Fruit fly (Drosophila melanogaster) whole organism, embryonic: Measurements from ENCODE around the gene Hsp22.

Experiments used
- Aef1 ChIP-seq: fragments of 200-800 bp; sonication (Bioruptor generic); IDR thresholded peaks from 3 replicates; pipeline ENCODE4 v1.3.6; 2022; ENCODE audit warnings: missing biosample characterization, missing genetic modification characterization
- BEAF-32 ChIP-seq: fragments of 200-800 bp; sonication (Bioruptor generic); optimal IDR thresholded peaks from 3 replicates; lab custom pipeline; 2017; ENCODE audit warnings: missing biosample characterization, missing genetic modification characterization, mild to moderate bottlenecking, moderate library complexity, missing genetic modification reagents
- CG11723 ChIP-seq: fragments of 200-800 bp; sonication (Bioruptor generic); optimal IDR thresholded peaks from 2 replicates; lab custom pipeline; 2017; ENCODE audit warnings: missing biosample characterization, mild to moderate bottlenecking, missing genetic modification characterization
- CG12744 ChIP-seq: fragments of 200-800 bp; sonication (Bioruptor generic); optimal IDR thresholded peaks from 2 replicates; lab custom pipeline; 2016; ENCODE audit warnings: missing biosample characterization, missing genetic modification characterization
- CG13296 ChIP-seq: fragments of 200-800 bp; sonication (Bioruptor generic); optimal IDR thresholded peaks from 3 replicates; lab custom pipeline; 2018; ENCODE audit warnings: missing biosample characterization, mild to moderate bottlenecking, missing genetic modification characterization
- CG13624 ChIP-seq: fragments of 200-800 bp; sonication (Bioruptor generic); optimal IDR thresholded peaks from 2 replicates; lab custom pipeline; 2016; ENCODE audit warnings: missing biosample characterization, missing genetic modification characterization
- CG14965 ChIP-seq: fragments of 200-800 bp; sonication (Bioruptor generic); optimal IDR thresholded peaks from 2 replicates; lab custom pipeline; 2016; ENCODE audit warnings: missing biosample characterization, missing genetic modification characterization, borderline replicate concordance
- CG15011 ChIP-seq: fragments of 200-800 bp; sonication (Bioruptor generic); optimal IDR thresholded peaks from 3 replicates; lab custom pipeline; 2018; ENCODE audit warnings: missing biosample characterization, mild to moderate bottlenecking, missing genetic modification characterization
- CG15601 ChIP-seq: fragments of 200-800 bp; sonication (Bioruptor generic); optimal IDR thresholded peaks from 3 replicates; lab custom pipeline; 2019; ENCODE audit warnings: missing biosample characterization, mild to moderate bottlenecking, missing genetic modification characterization, moderate library complexity
- CG17186 ChIP-seq: fragments of 200-800 bp; sonication (Bioruptor generic); optimal IDR thresholded peaks from 3 replicates; lab custom pipeline; 2017; ENCODE audit warnings: missing biosample characterization, missing genetic modification reagents, missing genetic modification characterization
- CG18476 ChIP-seq: fragments of 200-800 bp; sonication (Bioruptor generic); optimal IDR thresholded peaks from 2 replicates; lab custom pipeline; 2016; ENCODE audit warnings: missing biosample characterization, mild to moderate bottlenecking, missing genetic modification characterization
- CG2202 ChIP-seq: fragments of 200-800 bp; sonication (Bioruptor generic); optimal IDR thresholded peaks from 2 replicates; lab custom pipeline; 2018; ENCODE audit warnings: missing biosample characterization, mild to moderate bottlenecking, missing genetic modification characterization
- CG4360 ChIP-seq: fragments of 200-800 bp; sonication (Bioruptor generic); IDR thresholded peaks from 2 replicates; pipeline ENCODE4 v1.3.6; 2022; ENCODE audit warnings: missing biosample characterization, missing genetic modification characterization
- CG4404 ChIP-seq: fragments of 200-800 bp; sonication (Bioruptor generic); IDR thresholded peaks from 2 replicates; pipeline ENCODE4 v1.3.6; 2022; ENCODE audit warnings: missing biosample characterization, missing genetic modification characterization
- CG4707 ChIP-seq: fragments of 200-800 bp; sonication (Bioruptor generic); optimal IDR thresholded peaks from 2 replicates; lab custom pipeline; 2018; ENCODE audit warnings: missing biosample characterization, mild to moderate bottlenecking, missing genetic modification characterization, moderate library complexity
- CG4820 ChIP-seq: fragments of 200-800 bp; sonication (Bioruptor generic); optimal IDR thresholded peaks from 3 replicates; lab custom pipeline; 2016; ENCODE audit warnings: missing biosample characterization, missing genetic modification characterization
- CG6813 ChIP-seq: fragments of 200-800 bp; sonication (Bioruptor generic); optimal IDR thresholded peaks from 2 replicates; lab custom pipeline; 2017; ENCODE audit warnings: missing biosample characterization, missing genetic modification characterization, mild to moderate bottlenecking, moderate library complexity, missing genetic modification reagents
- CG9215 ChIP-seq: fragments of 200-800 bp; sonication (Bioruptor generic); IDR thresholded peaks from 2 replicates; pipeline ENCODE4 v1.3.6; 2022; ENCODE audit warnings: missing biosample characterization, missing genetic modification characterization
- CG9876 ChIP-seq: fragments of 200-800 bp; sonication (Bioruptor generic); optimal IDR thresholded peaks from 2 replicates; lab custom pipeline; 2016; ENCODE audit warnings: missing biosample characterization, missing genetic modification characterization
- Deaf1 ChIP-seq: fragments of 200-800 bp; optimal IDR thresholded peaks from 3 replicates; lab custom pipeline; 2019; ENCODE audit warnings: missing biosample characterization, mild to moderate bottlenecking, missing genetic modification characterization, moderate library complexity
- Drgx ChIP-seq: fragments of 200-800 bp; sonication (Bioruptor generic); IDR thresholded peaks from 2 replicates; pipeline ENCODE4 v1.3.6; 2022; ENCODE audit warnings: missing biosample characterization, missing genetic modification characterization
- Gug ChIP-seq: fragments of 200-800 bp; sonication (Bioruptor generic); IDR thresholded peaks from 4 replicates; pipeline ENCODE4 v1.3.6; 2022; ENCODE audit warnings: missing biosample characterization, missing genetic modification characterization
- HHEX ChIP-seq: fragments of 200-800 bp; sonication (Bioruptor generic); optimal IDR thresholded peaks from 3 replicates; lab custom pipeline; 2017; ENCODE audit warnings: missing biosample characterization, mild to moderate bottlenecking, missing genetic modification characterization, missing genetic modification reagents
- Hmr ChIP-seq: fragments of 200-800 bp; sonication (Bioruptor generic); optimal IDR thresholded peaks from 3 replicates; lab custom pipeline; 2017; ENCODE audit warnings: mild to moderate bottlenecking, missing biosample characterization, missing genetic modification reagents, missing genetic modification characterization
- Myb ChIP-seq: fragments of 200-800 bp; sonication (Bioruptor generic); optimal IDR thresholded peaks from 2 replicates; lab custom pipeline; 2016; ENCODE audit warnings: missing biosample characterization, missing genetic modification characterization
- NC2β ChIP-seq: fragments of 200-800 bp; sonication (Bioruptor generic); optimal IDR thresholded peaks from 2 replicates; lab custom pipeline; 2016; ENCODE audit warnings: missing biosample characterization, missing genetic modification characterization
- Neu2 ChIP-seq: fragments of 200-800 bp; sonication (Bioruptor generic); optimal IDR thresholded peaks from 3 replicates; lab custom pipeline; 2016; ENCODE audit warnings: missing biosample characterization, missing genetic modification characterization, borderline replicate concordance
- Ravus ChIP-seq: fragments of 200-800 bp; sonication (Bioruptor generic); IDR thresholded peaks from 2 replicates; pipeline ENCODE4 v1.3.6; 2022; ENCODE audit warnings: missing biosample characterization, missing genetic modification characterization
- Sin3A ChIP-seq: fragments of >200 bp; optimal IDR thresholded peaks from 2 replicates; lab custom pipeline; 2018
- Six4 ChIP-seq: fragments of 200-800 bp; sonication (Bioruptor generic); optimal IDR thresholded peaks from 2 replicates; lab custom pipeline; 2016; ENCODE audit warnings: missing biosample characterization, missing genetic modification characterization
- Sox102F ChIP-seq: fragments of 200-800 bp; sonication (Bioruptor generic); optimal IDR thresholded peaks from 2 replicates; lab custom pipeline; 2018; ENCODE audit warnings: missing biosample characterization, mild to moderate bottlenecking, missing genetic modification characterization, moderate library complexity
- Spps ChIP-seq: fragments of 200-800 bp; sonication (Bioruptor generic); optimal IDR thresholded peaks from 2 replicates; lab custom pipeline; 2018; ENCODE audit warnings: missing biosample characterization, mild to moderate bottlenecking, missing genetic modification characterization
- Sry-β ChIP-seq: fragments of 200-800 bp; sonication (Bioruptor generic); optimal IDR thresholded peaks from 2 replicates; lab custom pipeline; 2018; ENCODE audit warnings: missing biosample characterization, mild to moderate bottlenecking, missing genetic modification characterization, moderate library complexity
- TFAM ChIP-seq: fragments of 200-800 bp; sonication (Bioruptor generic); optimal IDR thresholded peaks from 2 replicates; lab custom pipeline; 2017; ENCODE audit warnings: missing biosample characterization, missing genetic modification characterization, inconsistent platforms
- ato ChIP-seq: fragments of 200-800 bp; sonication (Bioruptor generic); IDR thresholded peaks from 2 replicates; pipeline ENCODE4 v1.3.6; 2022; ENCODE audit warnings: missing biosample characterization, missing genetic modification characterization; ENCODE audit not compliant: partially characterized antibody
- cad ChIP-seq: fragments of >200 bp; optimal IDR thresholded peaks from 2 replicates; lab custom pipeline; 2017; ENCODE audit warnings: missing biosample characterization, missing genetic modification characterization
- chif ChIP-seq, 2 experiments: fragments of 200-800 bp; sonication (Bioruptor generic); optimal IDR thresholded peaks; 3 replicates each; lab custom pipeline; 2016; ENCODE audit warnings: missing biosample characterization in 2 of 2, missing genetic modification characterization in 2 of 2
- ci ChIP-seq: fragments of 200-800 bp; sonication (Bioruptor generic); IDR thresholded peaks from 3 replicates; pipeline ENCODE4 v1.3.6; 2022; ENCODE audit warnings: missing biosample characterization, missing genetic modification characterization
- fd3F ChIP-seq: fragments of 200-800 bp; sonication (Bioruptor generic); optimal IDR thresholded peaks from 2 replicates; lab custom pipeline; 2018; ENCODE audit warnings: missing biosample characterization, mild to moderate bottlenecking, missing genetic modification characterization, moderate library complexity
- ftz-f1 ChIP-seq: fragments of 200-800 bp; sonication (Bioruptor generic); optimal IDR thresholded peaks from 2 replicates; lab custom pipeline; 2016; ENCODE audit warnings: missing biosample characterization, missing genetic modification characterization
- grau ChIP-seq: fragments of 200-800 bp; optimal IDR thresholded peaks from 3 replicates; lab custom pipeline; 2019; ENCODE audit warnings: missing biosample characterization, mild to moderate bottlenecking, missing genetic modification characterization, moderate library complexity
- ham ChIP-seq: fragments of 200-800 bp; sonication (Bioruptor generic); IDR thresholded peaks from 2 replicates; pipeline ENCODE4 v1.3.6; 2022; ENCODE audit warnings: missing biosample characterization, missing genetic modification characterization
- insv ChIP-seq, 2 experiments: fragments of 200-800 bp; sonication (Bioruptor generic); optimal IDR thresholded peaks; 3 replicates each; lab custom pipeline; 2016 to 2018; ENCODE audit warnings: missing biosample characterization in 2 of 2, missing genetic modification characterization in 2 of 2
- jigr1 ChIP-seq: fragments of 200-800 bp; sonication (Bioruptor generic); IDR thresholded peaks from 3 replicates; pipeline ENCODE4 v1.3.6; 2022; ENCODE audit warnings: missing biosample characterization, missing genetic modification characterization
- kni ChIP-seq: fragments of 200-800 bp; sonication (Bioruptor generic); optimal IDR thresholded peaks from 3 replicates; lab custom pipeline; 2017; ENCODE audit warnings: mild to moderate bottlenecking, missing biosample characterization, missing genetic modification reagents, missing genetic modification characterization
- luna ChIP-seq: fragments of 200-800 bp; sonication (Bioruptor generic); optimal IDR thresholded peaks from 2 replicates; lab custom pipeline; 2016; ENCODE audit warnings: missing biosample characterization, missing genetic modification characterization
- nau ChIP-seq: fragments of 200-800 bp; sonication (Bioruptor generic); optimal IDR thresholded peaks from 3 replicates; lab custom pipeline; 2017; ENCODE audit warnings: missing biosample characterization, mild to moderate bottlenecking, missing genetic modification characterization, missing genetic modification reagents
- pum ChIP-seq: fragments of 200-800 bp; sonication (Bioruptor generic); optimal IDR thresholded peaks from 2 replicates; lab custom pipeline; 2016; ENCODE audit warnings: missing biosample characterization, missing genetic modification characterization
- slbo ChIP-seq: fragments of 200-800 bp; sonication (Bioruptor generic); IDR thresholded peaks from 2 replicates; pipeline ENCODE4 v1.3.6; 2022; ENCODE audit warnings: missing biosample characterization, missing genetic modification characterization
- tup ChIP-seq: fragments of 200-800 bp; sonication (Bioruptor generic); optimal IDR thresholded peaks from 2 replicates; lab custom pipeline; 2016; ENCODE audit warnings: missing biosample characterization, mild to moderate bottlenecking, missing genetic modification characterization, moderate library complexity
- vfl ChIP-seq: fragments of 200-800 bp; sonication (Bioruptor generic); optimal IDR thresholded peaks from 2 replicates; lab custom pipeline; 2016; ENCODE audit warnings: missing biosample characterization, missing genetic modification characterization

The Hsp22 gene

DNA sequence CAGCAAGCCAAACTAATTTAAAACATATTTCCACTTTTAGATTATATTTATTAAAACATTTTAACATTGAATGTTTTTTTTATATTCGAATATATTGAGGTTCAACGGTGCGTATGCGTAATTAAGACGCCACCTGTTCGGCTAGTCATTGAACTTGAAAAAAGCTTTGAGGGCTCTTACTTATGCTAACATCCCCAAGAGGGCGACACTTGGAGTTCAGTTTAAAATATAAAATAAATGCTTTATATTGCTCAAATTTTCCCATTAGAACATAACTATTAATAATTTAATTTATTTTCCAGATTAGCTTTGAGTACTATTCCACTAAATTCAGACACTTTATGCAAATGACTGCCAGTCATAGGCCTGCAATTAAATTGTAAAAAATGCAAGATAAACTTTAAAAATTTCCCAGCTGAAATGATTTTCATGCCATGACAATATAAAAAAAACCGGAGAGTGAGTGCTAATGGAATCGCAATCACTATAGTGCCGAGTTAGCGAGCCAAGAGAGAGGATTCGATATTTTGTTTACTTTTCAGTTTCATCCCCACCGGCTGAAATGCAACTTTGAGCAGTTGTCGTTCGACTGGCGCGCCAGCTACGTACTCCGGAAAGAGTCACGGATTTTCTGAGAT lies 38.9 kb upstream of the Hsp22 start, which contains the start of gene PGRP-LA (continued):
- TF ChIP-seq CG2202 (tag; lab: Kevin White, UChicago) (no peak), CG4360 (GFP tag; lab: Robert Waterston, UW) (no peak), CG4820 (GFP tag; lab: Kevin White, UChicago) (no peak), Sin3A (lab: Kevin White, UChicago) (no peak), ato (GFP tag; lab: Robert Waterston, UW) (no peak), ham (no peak), tup (no peak), ftz-f1 (GFP tag; lab: Kevin White, UChicago) (no peak), Spps (tag; lab: Kevin White, UChicago) (no peak), CG13296 (GFP tag; lab: Kevin White, UChicago) (peak; percentile 38), Drgx (GFP tag; lab: Robert Waterston, UW) (no peak), Ravus (no peak), cad (GFP tag; lab: Kevin White, UChicago) (no peak), CG18476 (GFP tag; lab: Kevin White, UChicago) (no peak), pum (GFP tag; lab: Kevin White, UChicago) (no peak), Gug (no peak), Hmr (GFP tag; lab: Kevin White, UChicago) (peak; percentile 27), CG17186 (GFP tag; lab: Kevin White, UChicago) (no peak), CG14965 (GFP tag; lab: Kevin White, UChicago) (peak; percentile 80), jigr1 (GFP tag; lab: Robert Waterston, UW) (no peak), Aef1 (peak; percentile 37; the same call in 1 of the 3 replicates), CG11723 (GFP tag; lab: Kevin White, UChicago) (no peak), nau (GFP tag; lab: Kevin White, UChicago) (no peak), CG15011 (no peak), Sox102F (peak; percentile 51), luna (GFP tag; lab: Kevin White, UChicago) (no peak), Sry-β (GFP tag; lab: Kevin White, UChicago) (no peak), Neu2 (GFP tag; lab: Kevin White, UChicago) (no peak), Deaf1 (tag; lab: Kevin White, UChicago) (no peak), CG15601 (no peak), vfl (GFP tag; lab: Kevin White, UChicago) (no peak), CG6813 (GFP tag; lab: Kevin White, UChicago) (no peak), CG9876 (GFP tag; lab: Kevin White, UChicago) (no peak), slbo (GFP tag; lab: Robert Waterston, UW) (peak; percentile 57), insv (GFP tag; optimal IDR thresholded peaks at IDR 0.05; lab: Kevin White, UChicago) (no peak), HHEX (peak; percentile 9), CG13624 (GFP tag; lab: Kevin White, UChicago) (no peak), ci (GFP tag; lab: Robert Waterston, UW) (peak; percentile 70; the same call in 2 of the 3 replicates), CG4707 (GFP tag; lab: Kevin White, UChicago) (no peak), CG12744 (GFP tag; lab: Kevin White, UChicago) (no peak), Myb (peak; percentile 54), TFAM (GFP tag; lab: Kevin White, UChicago) (no peak), chif (GFP tag; optimal IDR thresholded peaks at IDR 0.05; lab: Kevin White, UChicago) (no peak), BEAF-32 (GFP tag; lab: Kevin White, UChicago) (no peak), fd3F (GFP tag; lab: Kevin White, UChicago) (peak; percentile 25), grau (tag; lab: Kevin White, UChicago) (peak; percentile 39), kni (GFP tag; lab: Kevin White, UChicago) (no peak), NC2β (no peak), CG4404 (GFP tag; lab: Robert Waterston, UW) (no peak), Six4 (GFP tag; lab: Kevin White, UChicago) (peak; percentile 1), CG9215 (GFP tag; lab: Robert Waterston, UW) (no peak)
